Worm (Caenorhabditis elegans) whole organism, late embryonic: ENCODE measurements around the gene Y32F6A.5.

Source experiments
- C08G9.2 ChIP-seq: sonication (generic microtip); optimal IDR thresholded peaks from 2 replicates; lab custom pipeline; 2016; ENCODE audit warnings: mild to moderate bottlenecking, missing genetic modification characterization, moderate library complexity, missing compliant biosample characterization
- F13H6.1 ChIP-seq: sonication (generic microtip); optimal IDR thresholded peaks from 2 replicates; lab custom pipeline; 2016; ENCODE audit warnings: missing genetic modification characterization, missing compliant biosample characterization
- K02D7.2 ChIP-seq: sonication (generic microtip); optimal IDR thresholded peaks from 2 replicates; lab custom pipeline; 2017; ENCODE audit warnings: mild to moderate bottlenecking, missing genetic modification characterization, missing compliant biosample characterization
- ceh-18 ChIP-seq: sonication (generic microtip); optimal IDR thresholded peaks from 2 replicates; lab custom pipeline; 2016; ENCODE audit warnings: missing genetic modification characterization, missing compliant biosample characterization
- ceh-19 ChIP-seq: fragments of 200-800 bp; sonication (Bioruptor generic); optimal IDR thresholded peaks from 2 replicates; lab custom pipeline; 2018; ENCODE audit warnings: mild to moderate bottlenecking, missing genetic modification characterization, missing compliant biosample characterization
- ceh-24 ChIP-seq: sonication (generic microtip); optimal IDR thresholded peaks from 2 replicates; lab custom pipeline; 2016; ENCODE audit warnings: mild to moderate bottlenecking, missing genetic modification characterization, missing compliant biosample characterization
- ceh-30 ChIP-seq: fragments of 150-350 bp; optimal IDR thresholded peaks from 2 replicates; lab custom pipeline; 2014; ENCODE audit warnings: missing biosample characterization, missing genetic modification characterization
- ceh-31 ChIP-seq: sonication (generic microtip); optimal IDR thresholded peaks from 2 replicates; lab custom pipeline; 2016; ENCODE audit warnings: missing genetic modification characterization, missing compliant biosample characterization
- ceh-34 ChIP-seq: sonication (generic microtip); optimal IDR thresholded peaks from 2 replicates; lab custom pipeline; 2016; ENCODE audit warnings: mild to moderate bottlenecking, missing genetic modification characterization, missing compliant biosample characterization
- ceh-45 ChIP-seq: fragments of 200-800 bp; sonication (Bioruptor generic); IDR thresholded peaks from 2 replicates; pipeline ENCODE4 v1.3.6; 2022; ENCODE audit warnings: missing genetic modification reagents, missing genetic modification characterization, missing compliant biosample characterization
- che-1 ChIP-seq: sonication (generic microtip); optimal IDR thresholded peaks from 2 replicates; lab custom pipeline; 2016; ENCODE audit warnings: mild to moderate bottlenecking, missing genetic modification characterization, missing compliant biosample characterization
- dve-1 ChIP-seq: sonication (generic microtip); optimal IDR thresholded peaks from 2 replicates; lab custom pipeline; 2017; ENCODE audit warnings: antibody characterized with exemption, mild to moderate bottlenecking, missing genetic modification characterization, missing compliant biosample characterization
- elt-2 ChIP-seq: sonication (generic microtip); optimal IDR thresholded peaks from 2 replicates; lab custom pipeline; 2016; ENCODE audit warnings: missing genetic modification reagents, missing genetic modification characterization, missing compliant biosample characterization
- elt-4 ChIP-seq: sonication (generic microtip); optimal IDR thresholded peaks from 2 replicates; lab custom pipeline; 2016; ENCODE audit warnings: missing genetic modification characterization, missing compliant biosample characterization
- ets-4 ChIP-seq: sonication (generic microtip); optimal IDR thresholded peaks from 2 replicates; lab custom pipeline; 2016; ENCODE audit warnings: missing genetic modification characterization, missing compliant biosample characterization
- eyg-1 ChIP-seq: sonication (generic microtip); optimal IDR thresholded peaks from 2 replicates; lab custom pipeline; 2016; ENCODE audit warnings: missing genotype, missing genetic modification characterization, missing compliant biosample characterization
- fax-1 ChIP-seq: sonication (generic microtip); optimal IDR thresholded peaks from 2 replicates; lab custom pipeline; 2016; ENCODE audit warnings: missing genotype, missing genetic modification characterization, missing compliant biosample characterization
- fkh-6 ChIP-seq: sonication (generic microtip); optimal IDR thresholded peaks from 2 replicates; lab custom pipeline; 2016; ENCODE audit warnings: missing genetic modification characterization, missing compliant biosample characterization
- hlh-13 ChIP-seq: fragments of 200-800 bp; sonication (Bioruptor generic); optimal IDR thresholded peaks from 2 replicates; lab custom pipeline; 2018; ENCODE audit warnings: mild to moderate bottlenecking, missing genetic modification characterization, missing compliant biosample characterization
- hlh-15 ChIP-seq: sonication (generic microtip); optimal IDR thresholded peaks from 2 replicates; lab custom pipeline; 2016; ENCODE audit warnings: missing genetic modification characterization, missing compliant biosample characterization
- hlh-30 ChIP-seq: sonication (generic microtip); optimal IDR thresholded peaks from 2 replicates; lab custom pipeline; 2017; ENCODE audit warnings: antibody characterized with exemption, missing genetic modification characterization, missing compliant biosample characterization; ENCODE audit not compliant: insufficient read depth
- hlh-6 ChIP-seq: sonication (generic microtip); optimal IDR thresholded peaks from 2 replicates; lab custom pipeline; 2016; ENCODE audit warnings: missing genotype, missing genetic modification characterization, missing compliant biosample characterization
- hlh-8 ChIP-seq: sonication (generic microtip); optimal IDR thresholded peaks from 2 replicates; lab custom pipeline; 2016; ENCODE audit warnings: missing genotype, missing genetic modification characterization, missing compliant biosample characterization
- lin-11 ChIP-seq: fragments of 200-800 bp; sonication (Bioruptor generic); optimal IDR thresholded peaks from 2 replicates; lab custom pipeline; 2018; ENCODE audit warnings: mild to moderate bottlenecking, missing genetic modification characterization, missing compliant biosample characterization
- mec-3 ChIP-seq: sonication (generic microtip); optimal IDR thresholded peaks from 2 replicates; lab custom pipeline; 2016; ENCODE audit warnings: borderline replicate concordance, missing genetic modification characterization, missing compliant biosample characterization
- nfya-1 ChIP-seq: sonication (generic microtip); optimal IDR thresholded peaks from 2 replicates; lab custom pipeline; 2017; ENCODE audit warnings: missing genetic modification characterization, mild to moderate bottlenecking, missing compliant biosample characterization, antibody characterized with exemption, moderate library complexity
- odd-2 ChIP-seq: sonication (generic microtip); optimal IDR thresholded peaks from 2 replicates; lab custom pipeline; 2017; ENCODE audit warnings: antibody characterized with exemption, mild to moderate bottlenecking, missing genetic modification characterization, missing compliant biosample characterization
- pag-3 ChIP-seq: sonication (generic microtip); optimal IDR thresholded peaks from 2 replicates; lab custom pipeline; 2016; ENCODE audit warnings: missing compliant biosample characterization, missing genetic modification characterization, borderline replicate concordance
- pha-4 ChIP-seq: fragments of 150-350 bp; optimal IDR thresholded peaks from 2 replicates; lab custom pipeline; 2018; ENCODE audit warnings: missing biosample characterization, missing genetic modification reagents, missing genetic modification characterization
- pqm-1 ChIP-seq: sonication (generic microtip); optimal IDR thresholded peaks from 2 replicates; lab custom pipeline; 2016; ENCODE audit warnings: missing genetic modification characterization, missing compliant biosample characterization
- sox-2 ChIP-seq: fragments of 200-800 bp; sonication (Bioruptor generic); IDR thresholded peaks from 2 replicates; pipeline ENCODE4 v1.3.6; 2022; ENCODE audit warnings: missing genetic modification reagents, missing genetic modification characterization, missing compliant biosample characterization
- sox-4 ChIP-seq: sonication (generic microtip); optimal IDR thresholded peaks from 2 replicates; lab custom pipeline; 2017; ENCODE audit warnings: mild to moderate bottlenecking, missing genetic modification characterization, inconsistent platforms, missing compliant biosample characterization
- tbx-2 ChIP-seq: sonication (generic microtip); optimal IDR thresholded peaks from 2 replicates; lab custom pipeline; 2016; ENCODE audit warnings: missing genetic modification characterization, missing compliant biosample characterization
- tbx-7 ChIP-seq: sonication (generic microtip); optimal IDR thresholded peaks from 2 replicates; lab custom pipeline; 2016; ENCODE audit warnings: missing genotype, missing genetic modification characterization, missing compliant biosample characterization
- ttx-3 ChIP-seq: sonication (generic microtip); optimal IDR thresholded peaks from 2 replicates; lab custom pipeline; 2016; ENCODE audit warnings: missing genetic modification reagents, missing genetic modification characterization, missing compliant biosample characterization
- unc-3 ChIP-seq, 2 experiments: fragments of 200-800 bp in 1 of 2; sonication (Bioruptor generic) in 1 of 2; sonication (generic microtip) in 1 of 2; conservative IDR thresholded peaks in 1 of 2; optimal IDR thresholded peaks in 1 of 2; 2 replicates each; pipeline versions ENCODE4 v1.3.6 to Lab custom; 2016 to 2022; ENCODE audit warnings: missing compliant biosample characterization in 2 of 2, missing genetic modification characterization in 2 of 2, missing genetic modification reagents in 1 of 2
- unc-55 ChIP-seq: sonication (generic microtip); optimal IDR thresholded peaks from 2 replicates; lab custom pipeline; 2017; ENCODE audit warnings: missing biosample characterization, missing genetic modification reagents, missing genetic modification characterization
- unc-86 ChIP-seq: sonication (generic microtip); optimal IDR thresholded peaks from 2 replicates; lab custom pipeline; 2016; ENCODE audit warnings: missing genetic modification characterization, missing compliant biosample characterization
- zip-5 ChIP-seq: sonication (generic microtip); optimal IDR thresholded peaks from 2 replicates; lab custom pipeline; 2016; ENCODE audit warnings: missing genetic modification characterization, missing compliant biosample characterization
- ztf-16 ChIP-seq: sonication (generic microtip); optimal IDR thresholded peaks from 2 replicates; lab custom pipeline; 2017; ENCODE audit warnings: missing genetic modification characterization, missing compliant biosample characterization

Gene Y32F6A.5

DNA sequence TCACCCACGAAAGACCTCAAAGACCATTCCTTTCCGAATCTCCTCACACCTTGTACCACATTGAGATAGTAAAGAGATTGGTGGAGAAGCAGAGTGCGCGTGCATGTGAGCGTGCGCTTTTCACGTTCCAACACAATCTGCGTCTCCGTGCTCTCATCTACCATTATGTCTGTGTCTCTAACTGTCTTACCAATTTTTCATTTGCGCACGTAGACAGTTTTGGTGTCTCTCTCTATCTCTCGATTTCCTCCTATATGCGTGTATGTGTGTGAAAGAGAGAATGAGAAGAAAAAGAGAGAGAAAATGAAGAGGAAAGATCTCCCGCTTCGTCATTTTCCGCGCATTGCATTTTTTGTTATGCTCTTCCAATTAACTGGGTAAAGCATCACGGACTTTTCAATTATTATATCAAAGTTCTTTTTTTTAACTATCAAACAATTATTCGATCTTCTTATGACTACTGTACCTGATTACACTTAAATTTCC is 13.2 kb upstream of the Y32F6A.5 start (continued):
- no peak for TF ChIP-seq pag-3
- peak; percentile 89 for TF ChIP-seq dve-1 (tag; lab: Kevin White, UChicago)
- TF ChIP-seq sox-4 (tag; lab: Kevin White, UChicago): no peak
- peak; percentile 19 for TF ChIP-seq tbx-7 (tag; lab: Kevin White, UChicago)
- TF ChIP-seq ceh-34 (tag; lab: Kevin White, UChicago): peak; percentile 80
- peak; percentile 61 for TF ChIP-seq elt-2
- no peak for TF ChIP-seq pqm-1 (tag; lab: Kevin White, UChicago)
- TF ChIP-seq ceh-31 (tag; lab: Kevin White, UChicago): peak; percentile 95

DNA sequence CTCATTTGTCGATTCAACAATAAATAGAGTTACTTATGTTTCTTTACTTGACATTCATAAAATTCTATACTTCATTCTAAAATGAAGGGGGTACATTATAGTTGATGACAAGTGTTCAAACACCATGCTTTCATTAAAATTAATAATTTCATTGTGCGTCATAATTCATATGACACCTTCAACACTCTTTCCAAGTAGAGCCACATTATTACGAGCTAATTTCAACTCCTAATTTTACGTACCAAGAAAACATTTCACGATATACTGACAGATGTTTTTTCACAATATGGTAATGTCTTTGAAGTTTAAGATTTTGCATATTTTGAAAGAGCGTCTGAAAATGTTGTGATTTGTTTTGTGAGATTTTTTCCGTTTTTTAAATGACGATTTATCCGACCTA is 12.1 kb upstream of the Y32F6A.5 start:
- TF ChIP-seq nfya-1 (tag; lab: Kevin White, UChicago): no peak
- no peak for TF ChIP-seq unc-55 (GFP tag; lab: Kevin White, UChicago)
- no peak for TF ChIP-seq F13H6.1
- no peak for TF ChIP-seq sox-4 (tag; lab: Kevin White, UChicago)

DNA sequence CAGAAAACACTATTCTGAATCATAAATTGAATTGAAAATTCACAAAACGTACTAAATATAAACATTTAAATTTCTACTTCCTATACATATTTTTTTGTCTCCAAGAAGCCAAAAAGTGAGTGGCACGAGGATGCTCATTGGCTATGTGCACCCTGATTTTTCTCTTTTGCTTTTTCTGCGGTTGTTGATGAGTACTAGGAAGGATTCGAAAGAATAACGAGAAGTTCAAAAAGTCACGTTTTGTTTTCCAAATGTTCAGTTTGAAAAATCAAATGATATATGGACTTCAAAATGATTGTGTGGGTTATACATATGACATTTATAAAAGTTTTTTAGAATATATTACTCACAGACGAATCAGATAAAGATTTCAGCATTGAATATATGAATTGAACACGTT is 11.3 kb upstream of the Y32F6A.5 start:
- no peak for TF ChIP-seq hlh-15 (tag; lab: Kevin White, UChicago)

DNA sequence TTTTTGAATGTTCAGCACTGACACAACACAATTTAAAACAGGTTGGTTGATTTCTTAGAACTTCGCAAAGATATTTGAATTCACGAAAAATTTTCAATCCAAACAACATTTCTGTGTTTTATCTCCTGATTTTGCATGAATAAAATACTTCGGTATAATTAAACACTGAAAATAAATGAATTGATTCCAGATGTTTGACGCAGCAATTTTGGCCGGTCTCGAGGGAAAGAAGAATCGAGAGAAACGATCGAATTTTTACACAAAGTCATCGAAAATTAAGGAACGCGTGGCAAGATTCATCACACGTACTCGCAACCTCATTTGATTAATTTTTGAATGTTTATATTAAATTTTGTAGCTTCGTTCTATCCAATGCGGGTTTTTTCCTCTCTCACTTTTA is 10.8 kb upstream of the Y32F6A.5 start:
- TF ChIP-seq hlh-8 (tag; lab: Kevin White, UChicago) (no peak), ttx-3 (tag; lab: Kevin White, UChicago) (no peak), che-1 (tag; lab: Kevin White, UChicago) (no peak), odd-2 (tag; lab: Kevin White, UChicago) (no peak), unc-86 (tag; lab: Kevin White, UChicago) (no peak), ztf-16 (no peak), nfya-1 (tag; lab: Kevin White, UChicago) (no peak), ceh-24 (tag; lab: Kevin White, UChicago) (no peak), K02D7.2 (tag; lab: Kevin White, UChicago) (no peak), eyg-1 (no peak)

DNA sequence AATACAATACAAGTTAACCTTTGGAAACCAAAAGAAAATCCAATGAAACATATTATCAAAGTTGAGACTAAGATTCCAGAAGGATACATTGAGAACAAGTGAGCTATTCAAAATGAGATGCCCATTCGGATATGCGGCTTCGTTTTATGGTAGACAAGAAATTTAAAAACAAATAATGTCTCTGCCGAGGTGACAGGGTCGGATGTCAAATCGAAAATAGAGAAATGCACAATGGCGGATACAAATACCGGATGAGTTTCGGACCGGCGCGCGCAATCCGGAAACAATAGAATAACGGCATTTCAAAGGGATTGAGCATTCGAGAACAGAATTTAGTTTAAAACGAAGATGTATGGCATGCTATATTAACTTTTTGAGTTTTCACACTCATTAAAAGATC is 9.9 kb upstream of the Y32F6A.5 start, which contains the start of gene F22E12.3:
Gene F22E12.3, minus strand, starts transcription at position 101 of the 400 bp plus-strand sequence.
- no peak for TF ChIP-seq C08G9.2 (tag; lab: Kevin White, UChicago)
- TF ChIP-seq fkh-6 (tag; lab: Kevin White, UChicago): no peak
- no peak for TF ChIP-seq mec-3
- TF ChIP-seq ceh-45 (GFP tag; lab: Robert Waterston, UW): no peak
- no peak for TF ChIP-seq lin-11 (tag; lab: Kevin White, UChicago)
- no peak for TF ChIP-seq hlh-13 (GFP tag; lab: Kevin White, UChicago)
- TF ChIP-seq fax-1: no peak
- no peak for TF ChIP-seq hlh-15 (tag; lab: Kevin White, UChicago)
- TF ChIP-seq sox-2 (GFP tag; lab: Robert Waterston, UW): no peak
- TF ChIP-seq ceh-19 (GFP tag; lab: Kevin White, UChicago): no peak
- no peak for TF ChIP-seq zip-5 (tag; lab: Kevin White, UChicago)
- TF ChIP-seq hlh-30 (tag; lab: Kevin White, UChicago): no peak

DNA sequence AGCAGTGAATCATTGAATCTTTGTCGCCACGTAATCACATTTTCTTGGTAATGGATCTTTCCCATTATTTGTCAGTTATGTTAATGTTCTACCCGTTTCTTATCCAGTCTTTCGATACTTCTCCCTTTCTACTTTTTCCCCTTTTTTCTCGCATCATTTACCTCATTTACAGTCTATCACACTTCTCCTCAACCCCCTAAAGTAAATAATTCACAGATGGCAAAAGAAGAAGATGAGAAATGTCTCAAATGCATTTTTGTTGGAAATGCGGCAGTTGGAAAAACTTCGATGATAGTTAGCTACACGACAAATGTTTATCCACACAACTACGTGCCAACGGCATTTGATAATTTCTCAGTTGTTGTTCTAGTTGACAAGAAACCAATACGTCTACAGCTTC is 8.7 kb upstream of the Y32F6A.5 start, which contains the start of gene chw-1:
Gene chw-1, plus strand, starts transcription at position 217 of the 400 bp plus-strand sequence.
- TF ChIP-seq ets-4 (tag; lab: Kevin White, UChicago): no peak
- TF ChIP-seq ceh-18: no peak
- no peak for TF ChIP-seq lin-11 (tag; lab: Kevin White, UChicago)
- TF ChIP-seq F13H6.1: no peak
- no peak for TF ChIP-seq hlh-6 (tag; lab: Kevin White, UChicago)
- no peak for TF ChIP-seq tbx-2 (tag; lab: Kevin White, UChicago)
- no peak for TF ChIP-seq eyg-1
- no peak for TF ChIP-seq che-1 (tag; lab: Kevin White, UChicago)
- TF ChIP-seq pha-4: no peak
- no peak for TF ChIP-seq hlh-13 (GFP tag; lab: Kevin White, UChicago)
- no peak for TF ChIP-seq sox-2 (GFP tag; lab: Robert Waterston, UW)
- TF ChIP-seq elt-4 (tag; lab: Kevin White, UChicago): no peak
- no peak for TF ChIP-seq sox-4 (tag; lab: Kevin White, UChicago)
- TF ChIP-seq unc-3 (GFP tag; conservative IDR thresholded peaks at IDR 0.05; lab: Robert Waterston, UW): no peak
- no peak for TF ChIP-seq unc-3 (tag; optimal IDR thresholded peaks at IDR 0.05; lab: Kevin White, UChicago)
- TF ChIP-seq ceh-19 (GFP tag; lab: Kevin White, UChicago): no peak
- no peak for TF ChIP-seq ceh-30 (tag; lab: Kevin White, UChicago)
- TF ChIP-seq, all 69 proteins: peak for 0
